Fruit fly (Drosophila melanogaster): ENCODE measurements around the gene Smn.

Smn gene

dm6 chr3L:16582678-16583315 lies 1.4 kb upstream of the Smn start, which contains the start of gene Rpn12 (continued):
- TF ChIP-seq Rx (GFP tag; IDR thresholded peaks at IDR 0.05) (no peak), stc (GFP tag; IDR thresholded peaks at IDR 0.05) (no peak), CG12104 (GFP tag; optimal IDR thresholded peaks at IDR 0.05) (peak; percentile 11), CG32772 (GFP tag; IDR thresholded peaks at IDR 0.05) (no peak), twi (tag; optimal IDR thresholded peaks at IDR 0.05) (no peak), NC2β (GFP tag; optimal IDR thresholded peaks at IDR 0.05) (no peak), lilli (GFP tag; optimal IDR thresholded peaks at IDR 0.05) (peak; percentile 58), CG1647 (GFP tag; optimal IDR thresholded peaks at IDR 0.05) (no peak), Lim3 (GFP tag; IDR thresholded peaks at IDR 0.05) (no peak), fru (optimal IDR thresholded peaks at IDR 0.05) (no peak), Ets97D (GFP tag; optimal IDR thresholded peaks at IDR 0.05) (peak; percentile 1), CG11456 (GFP tag; IDR thresholded peaks at IDR 0.05) (no peak; the same call in 2 of the 3 replicates), tx (GFP tag; optimal IDR thresholded peaks at IDR 0.05) (no peak), CG16815 (GFP tag; optimal IDR thresholded peaks at IDR 0.05) (no peak), CG12659 (GFP tag; optimal IDR thresholded peaks at IDR 0.05) (peak; percentile 43), PHDP (tag; optimal IDR thresholded peaks at IDR 0.05) (peak; percentile 36), Pdp1 (GFP tag; optimal IDR thresholded peaks at IDR 0.05) (peak; percentile 9 to 26), disco-r (GFP tag; optimal IDR thresholded peaks at IDR 0.05) (no peak), sima (GFP tag; optimal IDR thresholded peaks at IDR 0.05) (no peak), rib (GFP tag; IDR thresholded peaks at IDR 0.05) (0 out of 2 replicates have a peak, but pooled peaks have one; percentile 21), sens (GFP tag) (peak; percentile 93), sens-2 (GFP tag; IDR thresholded peaks at IDR 0.05) (no peak), Bgb (GFP tag; IDR thresholded peaks at IDR 0.05; ENCODE audit: partially characterized antibody) (peak; percentile 81), zfh2 (GFP tag; optimal IDR thresholded peaks at IDR 0.05) (peak; percentile 29), CG11696 (GFP tag; IDR thresholded peaks at IDR 0.05) (no peak), slbo (GFP tag; IDR thresholded peaks at IDR 0.05) (peak; percentile 27; the same call in 1 of the 2 replicates), dimm (GFP tag; IDR thresholded peaks at IDR 0.05) (no peak), al (GFP tag; IDR thresholded peaks at IDR 0.05) (peak; percentile 15; the same call in 1 of the 2 replicates), br (optimal IDR thresholded peaks at IDR 0.05) (no peak), chif (GFP tag; optimal IDR thresholded peaks at IDR 0.05) (no peak), CG14014 (GFP tag; IDR thresholded peaks at IDR 0.05) (no peak; the same call in 1 of the 2 replicates), tin (GFP tag; optimal IDR thresholded peaks at IDR 0.05) (peak; percentile 5), CG18599 (GFP tag; optimal IDR thresholded peaks at IDR 0.05) (peak; percentile 24), CG42726 (GFP tag; IDR thresholded peaks at IDR 0.05; ENCODE audit: partially characterized antibody) (no peak; the same call in 1 of the 2 replicates), Rfx (GFP tag; IDR thresholded peaks at IDR 0.05) (peak; percentile 61), CG12391 (tag; optimal IDR thresholded peaks at IDR 0.05) (peak; percentile 57), NFAT (GFP tag; IDR thresholded peaks at IDR 0.05) (peak; percentile 28; the same call in 1 of the 2 replicates), scrt (GFP tag; optimal IDR thresholded peaks at IDR 0.05) (no peak), odd (GFP tag; optimal IDR thresholded peaks at IDR 0.05) (no peak), Antp (GFP tag; optimal IDR thresholded peaks at IDR 0.05) (no peak), CTCF (GFP tag; optimal IDR thresholded peaks at IDR 0.05) (no peak), BtbVII (GFP tag; optimal IDR thresholded peaks at IDR 0.05) (no peak), CG8765 (GFP tag; IDR thresholded peaks at IDR 0.05) (no peak), schlank (tag; optimal IDR thresholded peaks at IDR 0.05) (no peak), aop (GFP tag; IDR thresholded peaks at IDR 0.05) (no peak), vvl (GFP tag; IDR thresholded peaks at IDR 0.05) (peak; percentile 68), phol (tag; optimal IDR thresholded peaks at IDR 0.05) (peak; percentile 44), Ets65A (GFP tag) (no peak), CG3065 (GFP tag; optimal IDR thresholded peaks at IDR 0.05) (no peak), Lpt (GFP tag; optimal IDR thresholded peaks at IDR 0.05) (no peak), knrl (GFP tag; IDR thresholded peaks at IDR 0.05; ENCODE audit: partially characterized antibody) (peak; percentile 75; the same call in 2 of the 3 replicates), nerfin-1 (tag; optimal IDR thresholded peaks at IDR 0.05) (peak; percentile 29), usp (GFP tag; optimal IDR thresholded peaks at IDR 0.05) (no peak)

All from whole organism, embryonic.